Worm (Caenorhabditis elegans) whole organism, L2 larva: Measurements from ENCODE around the gene Y24F12A.1.

Source experiments
- ZK546.5 ChIP-seq: sonication (generic microtip); optimal IDR thresholded peaks from 2 replicates; lab custom pipeline; 2017; ENCODE audit warnings: missing biosample characterization, missing genetic modification characterization
- alr-1 ChIP-seq: fragments of 150-350 bp; optimal IDR thresholded peaks from 2 replicates; lab custom pipeline; 2014; ENCODE audit warnings: missing biosample characterization, missing genetic modification characterization
- egl-27 ChIP-seq: sonication (generic microtip); optimal IDR thresholded peaks from 3 replicates; lab custom pipeline; 2017; ENCODE audit warnings: missing biosample characterization, missing genetic modification reagents, missing genetic modification characterization
- lsy-2 ChIP-seq, 2 experiments: fragments of 150-350 bp in 1 of 2; sonication (generic microtip) in 1 of 2; optimal IDR thresholded peaks; 2 replicates each; lab custom pipeline; 2014 to 2017; ENCODE audit warnings: missing biosample characterization in 2 of 2, missing genetic modification characterization in 2 of 2
- nhr-11 ChIP-seq: fragments of 150-350 bp; optimal IDR thresholded peaks from 2 replicates; lab custom pipeline; 2014; ENCODE audit warnings: missing biosample characterization, missing genetic modification characterization
- nhr-12 ChIP-seq: fragments of 150-350 bp; optimal IDR thresholded peaks from 2 replicates; lab custom pipeline; 2014; ENCODE audit warnings: missing biosample characterization, missing genetic modification characterization
- nhr-237 ChIP-seq: fragments of 150-350 bp; optimal IDR thresholded peaks from 2 replicates; lab custom pipeline; 2014; ENCODE audit warnings: missing biosample characterization, missing genetic modification characterization
- sem-4 ChIP-seq: fragments of 150-350 bp; optimal IDR thresholded peaks from 2 replicates; lab custom pipeline; 2014; ENCODE audit warnings: missing biosample characterization, missing genetic modification reagents, missing genetic modification characterization
- ztf-1 ChIP-seq: fragments of 200-800 bp; sonication (Bioruptor generic); conservative IDR thresholded peaks from 2 replicates; pipeline ENCODE4 v1.3.6; 2022; ENCODE audit warnings: missing genetic modification characterization, missing compliant biosample characterization

ce11 chrIV:11638016-11638415 lies 33.0 kb downstream of the Y24F12A.1 start, which contains the start of gene rbm-17:
- TF ChIP-seq lsy-2 (tag; optimal IDR thresholded peaks at IDR 0.05; lab: Kevin White, UChicago), result no peak
- TF ChIP-seq ztf-1 (GFP tag; lab: Robert Waterston, UW), result no peak
- TF ChIP-seq alr-1 (tag; lab: Kevin White, UChicago), result no peak
- TF ChIP-seq nhr-11 (tag; lab: Kevin White, UChicago), result no peak
- TF ChIP-seq sem-4 (tag; lab: Kevin White, UChicago), result no peak
- no peak for TF ChIP-seq ZK546.5
- no peak for TF ChIP-seq egl-27 (tag; lab: Kevin White, UChicago)
- TF ChIP-seq nhr-237 (tag; lab: Kevin White, UChicago), result no peak
- no peak for TF ChIP-seq nhr-12 (tag; lab: Kevin White, UChicago)
